Worm (Caenorhabditis elegans): ENCODE measurements around the gene F58H1.7.

ce11 chrV:11960084-11960830 lies 4.4 kb downstream of the F58H1.7 start:
- TF ChIP-seq nhr-41 (GFP tag; IDR thresholded peaks at IDR 0.05) (no peak), mdl-1 (tag; optimal IDR thresholded peaks at IDR 0.05) (no peak), lin-39 (tag; optimal IDR thresholded peaks at IDR 0.05) (no peak), mep-1 (tag; optimal IDR thresholded peaks at IDR 0.05) (no peak), lsy-2 (tag; optimal IDR thresholded peaks at IDR 0.05) (no peak), R02D3.7 (tag; optimal IDR thresholded peaks at IDR 0.05) (no peak), ceh-44 (GFP tag; IDR thresholded peaks at IDR 0.05) (no peak), pha-4 (GFP tag; IDR thresholded peaks at IDR 0.05) (no peak), pha-4 (tag; optimal IDR thresholded peaks at IDR 0.05) (no peak), snpc-4 (tag; optimal IDR thresholded peaks at IDR 0.05) (no peak), ceh-82 (tag; optimal IDR thresholded peaks at IDR 0.05) (no peak), fkh-10 (GFP tag; optimal IDR thresholded peaks at IDR 0.05) (no peak)
